Fruit fly (Drosophila melanogaster) whole organism, larva: ENCODE data around the gene MED28.

Experiments used
- noc ChIP-seq: fragments of 200-800 bp; sonication (Bioruptor generic); optimal IDR thresholded peaks from 3 replicates; lab custom pipeline; 2019; ENCODE audit warnings: missing biosample characterization, mild to moderate bottlenecking, missing genetic modification characterization, moderate library complexity

MED28 gene

dm6 chr3R:25476744-25477143 is at the start of gene MED28, which contains the start of gene CG4553:
Gene MED28, plus strand, starts transcription at chr3R:25477003.
Gene CG4553, minus strand, starts transcription at chr3R:25476915.
- TF ChIP-seq noc (tag; lab: Kevin White, UChicago), result no peak

dm6 chr3R:25427175-25427574 is 49.6 kb upstream of the MED28 start:
- TF ChIP-seq noc (tag; lab: Kevin White, UChicago), result no peak

dm6 chr3R:25437254-25437810 is 39.5 kb upstream of the MED28 start:
- no peak for TF ChIP-seq noc (tag; lab: Kevin White, UChicago)

DNA sequence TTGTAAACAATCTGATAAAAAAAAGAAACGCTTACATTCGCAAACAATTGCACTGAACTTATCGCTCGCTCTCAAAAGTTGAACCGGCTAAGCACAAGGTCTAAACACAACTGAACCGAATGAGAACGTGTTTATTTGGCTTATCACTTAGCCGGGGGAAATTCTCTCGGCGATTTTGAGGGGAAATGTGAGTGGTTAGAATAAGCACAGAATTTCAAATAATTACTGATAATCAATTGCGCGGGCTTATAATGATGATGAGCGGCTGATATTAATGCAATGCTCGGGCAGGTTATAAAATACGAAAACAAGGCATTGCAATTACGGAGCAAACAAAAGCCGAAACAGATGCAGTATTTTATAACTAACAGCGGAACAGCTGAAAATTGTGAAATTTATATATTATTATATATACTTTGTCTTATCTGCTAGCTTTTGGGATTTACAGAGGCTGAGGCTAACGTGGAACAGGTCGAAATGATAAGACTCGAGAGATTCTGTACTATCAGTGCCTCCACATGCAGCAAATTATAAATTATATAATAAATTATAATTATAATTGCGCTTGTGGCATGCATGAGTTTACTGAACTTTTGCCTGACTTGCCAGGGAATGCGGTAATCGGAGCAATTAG is 38.3 kb upstream of the MED28 start:
- no peak for TF ChIP-seq noc (tag; lab: Kevin White, UChicago)

- no peak for TF ChIP-seq noc (tag; lab: Kevin White, UChicago)
Measured at dm6 chr3R:25445546-25446400, 31.0 kb upstream of the MED28 start.

dm6 chr3R:25446482-25447300 is 30.1 kb upstream of the MED28 start:
- no peak for TF ChIP-seq noc (tag; lab: Kevin White, UChicago)

DNA sequence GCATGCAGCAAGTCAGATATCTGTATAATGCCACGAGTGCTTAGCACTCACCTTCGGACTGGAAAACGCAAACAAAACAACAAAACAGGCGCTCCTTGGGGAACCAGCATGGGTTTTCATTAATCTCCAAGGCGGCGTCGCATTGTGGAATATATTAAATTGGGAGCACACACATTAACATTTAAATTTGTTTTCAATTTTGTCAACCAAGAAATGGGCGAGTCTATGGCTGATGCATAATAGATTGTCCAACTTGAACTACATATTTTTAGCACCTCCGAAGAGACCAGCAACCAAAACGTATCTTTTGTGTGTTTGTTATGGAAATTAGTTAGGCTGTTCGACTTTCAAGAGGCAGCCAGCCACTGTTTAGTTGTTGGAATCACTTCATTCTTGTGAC is 29.4 kb upstream of the MED28 start:
- TF ChIP-seq noc (tag; lab: Kevin White, UChicago), result no peak

DNA sequence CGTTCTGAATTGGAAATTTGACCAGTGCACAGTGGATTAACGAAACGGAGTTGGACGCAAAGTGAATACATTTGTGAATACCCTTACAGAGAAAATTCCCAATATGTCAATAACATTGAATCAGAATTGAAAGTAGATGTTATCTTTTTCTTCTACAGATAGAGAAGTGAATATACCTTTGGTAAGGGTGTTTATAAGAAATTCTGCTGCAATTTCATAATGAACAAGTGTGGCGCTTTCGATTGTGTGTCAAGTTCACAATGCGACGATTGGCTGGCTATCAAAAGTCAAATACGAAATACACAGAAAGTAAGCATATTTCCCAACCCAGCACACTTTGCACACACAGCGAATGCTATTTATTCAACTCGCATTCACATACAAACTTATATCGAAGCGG is 28.5 kb upstream of the MED28 start:
- no peak for TF ChIP-seq noc (tag; lab: Kevin White, UChicago)

DNA sequence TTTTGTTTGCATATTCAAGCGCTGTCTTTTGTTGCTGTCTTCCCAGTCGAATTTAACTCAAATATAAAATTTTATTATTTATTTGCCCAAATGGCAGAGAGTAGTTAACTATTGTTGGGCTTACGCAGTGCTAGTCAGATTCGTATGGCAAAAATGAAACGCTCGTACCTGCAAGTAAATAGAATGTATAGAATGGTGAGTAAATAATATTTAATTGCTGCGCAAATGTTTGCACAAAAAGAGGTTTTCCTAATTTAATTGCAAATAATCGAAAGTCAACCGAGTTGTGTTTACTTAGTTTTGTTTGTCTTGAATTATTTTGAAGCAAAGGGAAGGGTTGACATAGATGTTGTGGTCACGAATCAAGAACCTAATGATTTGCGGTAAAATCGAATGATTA is 28.1 kb upstream of the MED28 start:
- peak; percentile 64 for TF ChIP-seq noc (tag; lab: Kevin White, UChicago)

- TF ChIP-seq noc (tag; lab: Kevin White, UChicago), result no peak
Measured at dm6 chr3R:25451832-25452231, 25.0 kb upstream of the MED28 start.

- TF ChIP-seq noc (tag; lab: Kevin White, UChicago), result peak; percentile 60
Measured at dm6 chr3R:25453150-25453680, 23.6 kb upstream of the MED28 start.

DNA sequence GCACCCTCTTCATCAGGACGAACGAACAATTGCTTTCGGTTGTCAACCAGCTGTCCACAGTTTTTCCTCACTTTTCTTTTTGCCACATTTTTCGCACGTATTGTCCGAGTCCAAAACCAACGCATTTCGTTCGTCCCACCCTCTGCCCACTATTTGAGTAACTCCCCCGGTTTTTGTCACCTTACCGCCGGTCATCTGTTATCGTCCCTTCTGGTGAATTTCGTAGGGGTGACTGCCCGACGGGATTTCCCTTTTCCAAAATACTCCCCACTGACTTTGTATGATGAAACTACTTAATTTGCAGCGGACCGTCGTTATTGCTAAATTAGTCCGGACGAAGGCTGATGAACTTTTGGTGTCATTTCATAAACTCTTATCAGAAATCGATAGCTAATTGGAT is 19.7 kb upstream of the MED28 start:
- TF ChIP-seq noc (tag; lab: Kevin White, UChicago), result no peak

DNA sequence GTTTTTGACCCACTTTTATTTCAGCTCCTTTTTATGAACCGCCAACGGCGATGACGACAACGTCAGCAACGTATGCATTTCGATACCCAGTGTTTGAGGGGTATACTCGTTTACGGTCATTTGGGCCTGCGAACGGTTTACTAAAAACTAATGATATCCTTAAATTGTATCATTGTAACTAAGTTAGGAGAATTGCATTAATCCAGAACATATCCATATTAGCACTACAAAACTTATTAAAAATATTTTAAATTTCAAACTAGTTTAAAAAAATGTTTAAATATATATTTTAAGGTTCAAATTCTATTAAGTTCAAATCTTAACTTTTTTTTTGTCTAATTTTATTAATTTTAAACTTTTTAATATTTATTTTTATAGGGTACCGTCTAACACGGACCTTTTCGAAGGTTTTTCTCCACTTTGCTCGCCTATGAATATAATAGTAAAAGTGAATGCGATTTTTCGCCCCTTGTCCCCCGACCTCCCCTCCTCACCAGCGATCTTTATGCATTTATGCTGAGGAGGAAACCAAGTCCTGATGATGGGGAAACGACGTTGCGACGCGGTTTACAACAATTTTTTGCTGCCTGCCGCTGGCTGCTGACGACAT is 17.5 kb upstream of the MED28 start:
- no peak for TF ChIP-seq noc (tag; lab: Kevin White, UChicago)

dm6 chr3R:25460650-25461049 is 16.2 kb upstream of the MED28 start:
- no peak for TF ChIP-seq noc (tag; lab: Kevin White, UChicago)

DNA sequence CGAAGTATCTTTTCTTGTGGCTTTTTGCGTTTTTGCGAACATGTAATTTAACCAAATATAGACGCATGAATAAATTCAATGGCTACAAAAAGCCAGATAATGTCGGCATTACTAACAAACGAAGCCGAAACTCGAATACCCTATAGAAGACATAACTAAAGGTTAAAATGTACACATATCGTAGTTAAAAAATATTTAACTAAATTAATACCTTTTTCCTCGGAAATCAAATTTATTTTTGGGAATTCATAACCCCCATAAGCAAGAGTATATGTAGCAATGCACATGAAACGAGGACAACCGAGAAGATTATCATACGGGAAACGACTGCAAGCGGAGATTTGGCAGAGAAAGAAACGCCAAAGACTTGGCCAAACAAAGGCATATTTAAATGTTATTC is 15.1 kb upstream of the MED28 start:
- no peak for TF ChIP-seq noc (tag; lab: Kevin White, UChicago)
